Worm (Caenorhabditis elegans): Measurements from ENCODE around the gene C18D1.2.

DNA sequence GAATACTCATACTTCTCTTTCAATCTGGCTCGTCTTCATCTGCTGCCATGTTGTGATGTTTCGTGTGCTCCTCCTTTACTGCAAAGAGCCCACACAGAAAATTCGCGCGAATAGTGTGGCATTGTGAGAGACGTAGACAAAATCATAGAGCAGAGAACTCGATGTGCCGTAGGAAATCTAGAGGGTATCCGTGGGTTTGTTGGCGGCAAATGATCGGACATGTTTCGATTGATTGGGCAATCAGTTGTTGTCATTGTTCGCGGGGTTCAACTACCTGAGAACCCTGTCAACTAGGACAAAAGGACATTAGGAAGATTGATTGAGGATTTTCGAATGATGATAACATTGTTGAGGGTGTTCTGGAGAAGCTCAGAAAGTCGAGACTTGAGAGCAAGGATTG lies 31.7 kb upstream of the C18D1.2 start:
- no peak for TF ChIP-seq nhr-90 (tag; optimal IDR thresholded peaks at IDR 0.05)
- no peak for TF ChIP-seq F49E8.2 (tag; optimal IDR thresholded peaks at IDR 0.05; ENCODE audit: insufficient read depth)
- TF ChIP-seq lir-1 (GFP tag; conservative IDR thresholded peaks at IDR 0.05), result no peak
- TF ChIP-seq nfya-1 (tag; optimal IDR thresholded peaks at IDR 0.05; ENCODE audit: borderline replicate concordance, insufficient read depth), result no peak
- TF ChIP-seq B0019.2 (GFP tag; conservative IDR thresholded peaks at IDR 0.05), result no peak
- no peak for TF ChIP-seq athp-1 (tag; optimal IDR thresholded peaks at IDR 0.05)
- TF ChIP-seq akir-1 (GFP tag; optimal IDR thresholded peaks at IDR 0.05), result no peak
- TF ChIP-seq him-1 (tag; optimal IDR thresholded peaks at IDR 0.05), result no peak
